Worm (Caenorhabditis elegans) whole organism, mixed stage, embryonic: ENCODE results near the gene str-63.
"Not testable (repeated sequence)": the region's sequence is repeated elsewhere in the genome, so short reads cannot be mapped to it uniquely, and the experiment has no call there.

ENCODE experiments used
- blmp-1 ChIP-seq: fragments of 150-350 bp; optimal IDR thresholded peaks from 2 replicates; lab custom pipeline; 2014; ENCODE audit warnings: missing biosample characterization, missing genetic modification characterization
- ceh-39 ChIP-seq: fragments of 150-350 bp; optimal IDR thresholded peaks from 2 replicates; lab custom pipeline; 2014; ENCODE audit warnings: missing biosample characterization, missing genetic modification characterization
- ceh-43 ChIP-seq: fragments of 200-800 bp; sonication (Bioruptor generic); optimal IDR thresholded peaks from 2 replicates; lab custom pipeline; 2018; ENCODE audit warnings: mild to moderate bottlenecking, missing genetic modification characterization, moderate library complexity, missing compliant biosample characterization
- ceh-83 ChIP-seq: fragments of 200-800 bp; sonication (Bioruptor generic); optimal IDR thresholded peaks from 2 replicates; lab custom pipeline; 2018; ENCODE audit warnings: mild to moderate bottlenecking, missing genetic modification characterization, missing compliant biosample characterization
- ces-1 ChIP-seq: fragments of 150-350 bp; optimal IDR thresholded peaks from 2 replicates; lab custom pipeline; 2014; ENCODE audit warnings: missing biosample characterization, missing genetic modification reagents, missing genetic modification characterization
- cnd-1 ChIP-seq: fragments of 200-800 bp; sonication (Bioruptor generic); optimal IDR thresholded peaks from 2 replicates; lab custom pipeline; 2018; ENCODE audit warnings: mild to moderate bottlenecking, missing genetic modification characterization, missing compliant biosample characterization
- drap-1 ChIP-seq: fragments of 200-800 bp; sonication (Bioruptor generic); optimal IDR thresholded peaks from 3 replicates; lab custom pipeline; 2018; ENCODE audit warnings: mild to moderate bottlenecking, missing genetic modification characterization, missing compliant biosample characterization
- elt-1 ChIP-seq: sonication (generic microtip); optimal IDR thresholded peaks from 2 replicates; lab custom pipeline; 2017; ENCODE audit warnings: missing genetic modification characterization, mild to moderate bottlenecking, missing compliant biosample characterization, antibody characterized with exemption, moderate library complexity, borderline replicate concordance; ENCODE audit not compliant: insufficient read depth
- elt-3 ChIP-seq: fragments of 150-350 bp; optimal IDR thresholded peaks from 2 replicates; lab custom pipeline; 2014; ENCODE audit warnings: missing biosample characterization, missing genetic modification characterization
- flh-1 ChIP-seq: fragments of 200-800 bp; sonication (Bioruptor generic); optimal IDR thresholded peaks from 2 replicates; lab custom pipeline; 2018; ENCODE audit warnings: mild to moderate bottlenecking, missing genetic modification characterization, moderate library complexity, missing compliant biosample characterization
- hlh-1 ChIP-seq: fragments of 150-350 bp; optimal IDR thresholded peaks from 2 replicates; lab custom pipeline; 2014; ENCODE audit warnings: missing biosample characterization, missing genetic modification reagents, missing genetic modification characterization
- lin-13 ChIP-seq: fragments of 150-350 bp; optimal IDR thresholded peaks from 2 replicates; lab custom pipeline; 2014; ENCODE audit warnings: missing biosample characterization, missing genetic modification characterization
- lin-32 ChIP-seq: fragments of 200-800 bp; sonication (Bioruptor generic); optimal IDR thresholded peaks from 2 replicates; lab custom pipeline; 2018; ENCODE audit warnings: mild to moderate bottlenecking, missing genetic modification characterization, missing compliant biosample characterization
- lsy-2 ChIP-seq: fragments of 150-350 bp; optimal IDR thresholded peaks from 2 replicates; lab custom pipeline; 2014; ENCODE audit warnings: missing biosample characterization, missing genetic modification characterization
- mep-1 ChIP-seq: fragments of 150-350 bp; optimal IDR thresholded peaks from 2 replicates; lab custom pipeline; 2017; ENCODE audit warnings: missing biosample characterization, missing genetic modification reagents, missing genetic modification characterization, inconsistent platforms
- mls-2 ChIP-seq: sonication (generic microtip); optimal IDR thresholded peaks from 2 replicates; lab custom pipeline; 2016; ENCODE audit warnings: mild to moderate bottlenecking, missing genetic modification characterization, moderate library complexity, missing compliant biosample characterization
- nhr-2 ChIP-seq: fragments of 150-350 bp; optimal IDR thresholded peaks from 2 replicates; lab custom pipeline; 2014; ENCODE audit warnings: missing biosample characterization, missing genetic modification characterization
- nhr-237 ChIP-seq: fragments of 150-350 bp; optimal IDR thresholded peaks from 2 replicates; lab custom pipeline; 2014; ENCODE audit warnings: missing biosample characterization, missing genetic modification characterization
- nhr-76 ChIP-seq: sonication (generic microtip); optimal IDR thresholded peaks from 2 replicates; lab custom pipeline; 2017; ENCODE audit warnings: missing biosample characterization, missing genetic modification characterization
- pha-4 ChIP-seq: fragments of 150-350 bp; optimal IDR thresholded peaks from 2 replicates; lab custom pipeline; 2018; ENCODE audit warnings: missing biosample characterization, missing genetic modification reagents, missing genetic modification characterization
- sem-2 ChIP-seq: fragments of 200-800 bp; sonication (Bioruptor generic); optimal IDR thresholded peaks from 2 replicates; lab custom pipeline; 2018; ENCODE audit warnings: mild to moderate bottlenecking, missing genetic modification characterization, missing compliant biosample characterization
- snpc-4 ChIP-seq: fragments of 150-350 bp; optimal IDR thresholded peaks from 2 replicates; lab custom pipeline; 2014; ENCODE audit warnings: missing biosample characterization, missing genetic modification characterization
- sptf-1 ChIP-seq: sonication (generic microtip); optimal IDR thresholded peaks from 2 replicates; lab custom pipeline; 2017; ENCODE audit warnings: mild to moderate bottlenecking, missing genetic modification characterization, moderate library complexity, missing compliant biosample characterization
- tbx-8 ChIP-seq: fragments of 200-800 bp; sonication (Bioruptor generic); optimal IDR thresholded peaks from 2 replicates; lab custom pipeline; 2018; ENCODE audit warnings: mild to moderate bottlenecking, missing genetic modification characterization, moderate library complexity, missing compliant biosample characterization
- unc-120 ChIP-seq: sonication (generic microtip); optimal IDR thresholded peaks from 2 replicates; lab custom pipeline; 2017; ENCODE audit warnings: missing genetic modification characterization, missing compliant biosample characterization; ENCODE audit not compliant: poor library complexity, severe bottlenecking
- unc-39 ChIP-seq: fragments of 150-350 bp; optimal IDR thresholded peaks from 2 replicates; lab custom pipeline; 2014; ENCODE audit warnings: missing biosample characterization, missing genetic modification characterization
- unc-62 ChIP-seq: fragments of 150-350 bp; optimal IDR thresholded peaks from 2 replicates; lab custom pipeline; 2014; ENCODE audit warnings: missing biosample characterization, missing genetic modification reagents, missing genetic modification characterization
- ztf-11 ChIP-seq: fragments of 150-350 bp; optimal IDR thresholded peaks from 2 replicates; lab custom pipeline; 2014; ENCODE audit warnings: missing biosample characterization, missing genetic modification characterization

Gene str-63

ce11 chrV:3388299-3388698 is 36.9 kb downstream of the str-63 start:
- TF ChIP-seq elt-1 (tag; lab: Kevin White, UChicago) = no peak
- TF ChIP-seq nhr-2 (tag; lab: Kevin White, UChicago) = no peak

- TF ChIP-seq sem-2 (no peak), lin-13 (tag; lab: Kevin White, UChicago) (no peak), ceh-83 (GFP tag; lab: Kevin White, UChicago) (no peak), unc-120 (no peak), ceh-39 (tag; lab: Kevin White, UChicago) (no peak)
Observed at ce11 chrV:3391005-3391404, 39.6 kb downstream of the str-63 start.

DNA sequence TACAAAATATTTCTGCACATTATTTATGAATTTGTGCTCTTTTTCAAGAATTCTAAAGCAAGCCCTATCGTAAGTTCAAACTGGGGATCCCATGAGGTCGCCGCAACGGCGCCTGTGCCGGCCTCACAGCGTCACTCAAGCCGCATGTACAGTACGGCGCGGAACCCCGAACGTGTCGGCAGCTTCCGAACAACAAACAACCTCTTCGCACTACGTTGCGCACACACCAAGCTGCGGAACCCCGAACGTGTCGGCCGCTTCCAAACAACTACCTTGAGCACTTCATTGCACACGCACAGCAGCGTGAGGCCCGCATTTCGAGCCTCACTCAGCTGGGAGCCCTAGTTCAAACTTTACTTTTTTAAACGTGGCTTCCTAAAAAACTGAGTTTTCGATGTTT is 42.7 kb downstream of the str-63 start:
- TF ChIP-seq mep-1 = no peak
- no peak for TF ChIP-seq snpc-4
- no peak for TF ChIP-seq sptf-1 (tag; lab: Kevin White, UChicago)
- TF ChIP-seq tbx-8 (GFP tag; lab: Kevin White, UChicago) = no peak
- no peak for TF ChIP-seq nhr-237 (tag; lab: Kevin White, UChicago)
- TF ChIP-seq hlh-1 (tag; lab: Kevin White, UChicago) = no peak
- no peak for TF ChIP-seq unc-62 (GFP tag; lab: Kevin White, UChicago)
- TF ChIP-seq drap-1 = no peak
- no peak for TF ChIP-seq flh-1 (GFP tag; lab: Kevin White, UChicago)
- no peak for TF ChIP-seq elt-1 (tag; lab: Kevin White, UChicago)
- TF ChIP-seq blmp-1 = no peak
- TF ChIP-seq ceh-43 (GFP tag; lab: Kevin White, UChicago) = no peak
- TF ChIP-seq nhr-2 (tag; lab: Kevin White, UChicago) = no peak
- no peak for TF ChIP-seq lsy-2 (tag; lab: Kevin White, UChicago)
- no peak for TF ChIP-seq unc-39
- no peak for TF ChIP-seq nhr-76
- TF ChIP-seq cnd-1 = no peak
- no peak for TF ChIP-seq mls-2 (tag; lab: Kevin White, UChicago)
- no peak for TF ChIP-seq pha-4
- no peak for TF ChIP-seq ztf-11 (tag; lab: Kevin White, UChicago)
- TF ChIP-seq, all 35 proteins: peak for 0

- TF ChIP-seq elt-1 (tag; lab: Kevin White, UChicago) (no peak), tbx-8 (GFP tag; lab: Kevin White, UChicago) (no peak), sptf-1 (tag; lab: Kevin White, UChicago) (no peak), unc-120 (no peak), flh-1 (GFP tag; lab: Kevin White, UChicago) (no peak), ceh-43 (GFP tag; lab: Kevin White, UChicago) (no peak), blmp-1 (no peak), ztf-11 (tag; lab: Kevin White, UChicago) (no peak), mep-1 (no peak)
- TF ChIP-seq, all 35 proteins: peak for 0
Observed at ce11 chrV:3394694-3395240, 43.4 kb downstream of the str-63 start, which contains the start of gene T20D4.15. Gene T20D4.15 (minus strand): TSS chrV:3394744.

ce11 chrV:3396765-3397164 is 45.4 kb downstream of the str-63 start, which contains the start of gene T20D4.12:
Gene T20D4.12 (plus strand): TSS chrV:3397065.
- TF ChIP-seq tbx-8 (GFP tag; lab: Kevin White, UChicago); elt-1 (tag; lab: Kevin White, UChicago); elt-3 (tag; lab: Kevin White, UChicago): not testable (repeated sequence)

DNA sequence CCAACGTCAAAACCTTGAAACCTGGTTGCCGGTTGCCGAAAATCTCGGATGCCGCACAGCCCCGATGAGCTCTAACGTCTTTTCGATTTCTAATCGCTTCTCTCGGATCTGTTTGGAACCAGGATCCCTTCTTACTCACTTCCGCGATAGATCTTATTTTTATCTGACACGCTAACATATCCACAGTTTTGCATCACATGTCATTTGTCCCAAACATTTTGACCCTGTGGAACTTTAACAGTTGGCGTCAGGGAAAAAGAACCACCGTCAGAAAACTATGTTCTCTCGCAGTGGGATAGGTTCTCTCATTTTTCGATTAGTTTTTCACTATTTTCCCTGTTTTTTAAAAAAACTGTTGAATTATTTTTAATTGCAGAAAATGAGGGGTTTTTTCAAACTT is 46.9 kb downstream of the str-63 start, which contains the start of gene T20D4.11:
Gene T20D4.11 (plus strand): TSS at position 377 of the 400 bp plus-strand sequence.
- no peak for TF ChIP-seq nhr-76
- no peak for TF ChIP-seq mep-1
- no peak for TF ChIP-seq drap-1
- no peak for TF ChIP-seq lin-32 (GFP tag; lab: Kevin White, UChicago)
- TF ChIP-seq cnd-1 = no peak
- TF ChIP-seq ceh-43 (GFP tag; lab: Kevin White, UChicago) = no peak
- TF ChIP-seq snpc-4 = no peak

ce11 chrV:3399952-3400351 is 48.6 kb downstream of the str-63 start, which contains the start of gene T20D4.10:
Gene T20D4.10 (plus strand): TSS chrV:3400252.
- TF ChIP-seq ztf-11 (tag; lab: Kevin White, UChicago); flh-1 (GFP tag; lab: Kevin White, UChicago); ces-1 (GFP tag; lab: Kevin White, UChicago): not testable (repeated sequence)
